Worm (Caenorhabditis elegans): ENCODE data around the gene Y57A10A.14.

- TF ChIP-seq mdl-1 (tag; optimal IDR thresholded peaks at IDR 0.05) (no peak), unc-86 (tag; optimal IDR thresholded peaks at IDR 0.05) (no peak)
These were observed 9.2 kb upstream of the Y57A10A.14 start for ce11 chrII:12176521-12176920.
